Worm (Caenorhabditis elegans) whole organism, late embryonic: ENCODE measurements around the gene AH6.17.

Experiments used
- ceh-14 ChIP-seq: sonication (generic microtip); optimal IDR thresholded peaks from 2 replicates; lab custom pipeline; 2016; ENCODE audit warnings: missing genotype, missing genetic modification characterization, missing compliant biosample characterization
- ceh-2 ChIP-seq: sonication (generic microtip); optimal IDR thresholded peaks from 2 replicates; lab custom pipeline; 2016; ENCODE audit warnings: missing genotype, missing genetic modification characterization, missing compliant biosample characterization
- ceh-48 ChIP-seq: sonication (generic microtip); optimal IDR thresholded peaks from 2 replicates; lab custom pipeline; 2016; ENCODE audit warnings: missing genetic modification characterization, inconsistent platforms, missing compliant biosample characterization
- elt-2 ChIP-seq: sonication (generic microtip); optimal IDR thresholded peaks from 2 replicates; lab custom pipeline; 2016; ENCODE audit warnings: missing genetic modification reagents, missing genetic modification characterization, missing compliant biosample characterization
- fkh-10 ChIP-seq: fragments of 150-350 bp; optimal IDR thresholded peaks from 2 replicates; lab custom pipeline; 2014; ENCODE audit warnings: missing biosample characterization, missing genetic modification reagents, missing genetic modification characterization
- hlh-30 ChIP-seq: sonication (generic microtip); optimal IDR thresholded peaks from 2 replicates; lab custom pipeline; 2017; ENCODE audit warnings: antibody characterized with exemption, missing genetic modification characterization, missing compliant biosample characterization; ENCODE audit not compliant: insufficient read depth
- lin-11 ChIP-seq: fragments of 200-800 bp; sonication (Bioruptor generic); optimal IDR thresholded peaks from 2 replicates; lab custom pipeline; 2018; ENCODE audit warnings: mild to moderate bottlenecking, missing genetic modification characterization, missing compliant biosample characterization
- nhr-11 ChIP-seq: fragments of 150-350 bp; optimal IDR thresholded peaks from 2 replicates; lab custom pipeline; 2014; ENCODE audit warnings: missing biosample characterization, missing genetic modification characterization
- pha-4 ChIP-seq: fragments of 150-350 bp; optimal IDR thresholded peaks from 2 replicates; lab custom pipeline; 2018; ENCODE audit warnings: missing biosample characterization, missing genetic modification reagents, missing genetic modification characterization
- unc-3 ChIP-seq, 2 experiments: fragments of 200-800 bp in 1 of 2; sonication (Bioruptor generic) in 1 of 2; sonication (generic microtip) in 1 of 2; conservative IDR thresholded peaks in 1 of 2; optimal IDR thresholded peaks in 1 of 2; 2 replicates each; pipeline versions ENCODE4 v1.3.6 to Lab custom; 2016 to 2022; ENCODE audit warnings: missing compliant biosample characterization in 2 of 2, missing genetic modification characterization in 2 of 2, missing genetic modification reagents in 1 of 2

DNA sequence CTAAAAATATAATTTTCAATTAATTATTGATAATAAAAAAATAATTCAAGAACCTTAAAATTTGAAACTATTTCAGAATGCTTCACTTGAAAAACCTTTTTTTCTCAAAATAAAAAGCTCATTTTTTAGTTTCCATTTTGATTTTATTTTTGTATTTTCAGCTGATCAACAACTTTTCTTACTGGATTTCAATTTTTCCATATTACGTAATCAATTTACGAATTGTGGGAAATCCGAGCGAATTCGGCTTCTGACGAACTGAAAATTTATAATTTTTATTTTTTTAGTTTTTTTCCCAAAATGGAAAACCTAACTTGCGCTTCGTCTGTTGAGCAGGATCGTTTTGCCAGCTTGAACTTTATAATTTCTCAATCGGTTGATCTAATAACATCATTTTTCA lies 14.5 kb downstream of the AH6.17 start, which contains the start of gene sra-8:
- TF ChIP-seq ceh-14, result no peak
- no peak for TF ChIP-seq pha-4 (tag; lab: Kevin White, UChicago)
- TF ChIP-seq fkh-10 (GFP tag; lab: Kevin White, UChicago), result no peak
- no peak for TF ChIP-seq unc-3 (GFP tag; conservative IDR thresholded peaks at IDR 0.05; lab: Robert Waterston, UW)
- TF ChIP-seq unc-3 (tag; optimal IDR thresholded peaks at IDR 0.05; lab: Kevin White, UChicago), result no peak
- no peak for TF ChIP-seq hlh-30 (tag; lab: Kevin White, UChicago)
- no peak for TF ChIP-seq lin-11
- no peak for TF ChIP-seq ceh-48 (tag; lab: Kevin White, UChicago)
- no peak for TF ChIP-seq ceh-2 (tag; lab: Kevin White, UChicago)
- TF ChIP-seq elt-2 (tag; lab: Kevin White, UChicago), result no peak
- no peak for TF ChIP-seq nhr-11
